Fruit fly (Drosophila melanogaster): Measurements from ENCODE around the gene CG3097.

DNA sequence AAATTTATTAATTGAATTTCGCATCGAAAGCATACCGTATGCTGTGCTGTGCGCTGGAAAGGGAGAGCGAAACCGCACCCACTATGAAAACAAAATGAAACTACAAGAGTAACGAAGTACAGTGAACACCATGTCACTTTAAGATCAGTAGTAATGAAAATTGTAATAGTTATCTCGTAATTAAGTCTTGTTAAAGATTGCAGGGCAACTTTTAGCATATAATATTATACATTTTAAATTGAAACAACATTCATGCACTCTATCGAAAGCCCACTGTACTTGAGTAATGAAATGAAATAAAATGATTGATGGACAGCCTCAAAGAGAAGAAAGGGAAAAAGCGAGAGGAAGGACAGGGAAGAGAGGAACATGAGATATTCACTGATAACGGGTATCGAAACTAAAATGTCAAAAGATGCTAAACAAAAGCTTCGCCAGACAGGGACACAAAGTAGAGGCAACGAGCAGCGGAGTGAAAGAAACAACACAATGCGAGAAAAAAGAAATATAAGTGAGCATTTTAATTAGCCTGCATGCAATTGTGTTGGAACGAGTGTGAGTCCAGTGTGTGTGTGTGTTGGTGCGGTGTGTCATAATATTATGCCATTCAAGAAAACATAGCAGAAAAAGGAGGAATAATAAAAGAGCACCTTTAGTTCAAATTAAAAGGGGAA lies 35.2 kb downstream of the CG3097 start:
- no peak for TF ChIP-seq psq (optimal IDR thresholded peaks at IDR 0.05)
- TF ChIP-seq ttk (optimal IDR thresholded peaks at IDR 0.05): no peak
- no peak for TF ChIP-seq h (optimal IDR thresholded peaks at IDR 0.05)
- TF ChIP-seq Myc (optimal IDR thresholded peaks at IDR 0.05): no peak
- TF ChIP-seq insv (optimal IDR thresholded peaks at IDR 0.05): no peak
- no peak for TF ChIP-seq Sin3A (optimal IDR thresholded peaks at IDR 0.05)

Data from Kc167 (cell line).